Fruit fly (Drosophila melanogaster): ENCODE data around the gene Epg5.

The Epg5 gene

DNA sequence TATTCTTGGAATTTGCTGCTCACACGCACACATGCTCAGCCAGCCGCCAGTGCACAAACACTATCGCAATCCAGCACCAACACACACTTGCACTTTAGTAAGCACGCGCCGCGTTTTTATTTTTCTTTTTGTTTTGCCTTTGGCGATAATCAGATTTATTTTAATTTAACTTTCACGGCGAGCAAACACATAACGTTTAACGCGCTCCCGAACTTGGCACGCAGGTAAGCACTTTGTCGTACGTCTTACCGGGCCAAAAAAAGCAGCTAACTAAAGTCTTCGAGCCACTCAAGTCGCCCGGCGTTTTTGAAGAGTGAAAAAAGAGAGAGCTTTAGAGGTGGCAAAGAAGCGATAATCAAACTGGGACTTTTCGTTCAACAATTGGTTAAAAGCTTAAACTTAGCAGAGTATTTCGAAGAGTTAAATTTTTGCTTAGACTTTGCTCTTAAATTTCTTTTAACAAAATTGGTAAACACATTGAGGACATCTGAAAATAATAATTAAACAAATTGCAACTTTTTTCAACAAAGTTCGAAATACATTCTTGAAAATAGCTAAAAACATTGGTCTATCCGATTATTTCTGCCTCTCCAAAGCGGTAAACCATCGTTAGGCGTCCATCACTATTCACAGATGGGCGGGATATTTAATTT, 15.3 kb downstream of the Epg5 start, which contains the start of gene Mekk1 (continued):
- no peak for TF ChIP-seq CG6272 (GFP tag; IDR thresholded peaks at IDR 0.05)
- TF ChIP-seq CG10565 (GFP tag; optimal IDR thresholded peaks at IDR 0.05), result no peak
- no peak for TF ChIP-seq fd3F (GFP tag; optimal IDR thresholded peaks at IDR 0.05)
- TF ChIP-seq Fer3 (tag; optimal IDR thresholded peaks at IDR 0.05), result peak; percentile 44
- TF ChIP-seq hb (GFP tag; IDR thresholded peaks at IDR 0.05; ENCODE audit: partially characterized antibody), result peak; percentile 63; the same call in 1 of the 3 replicates
- no peak for TF ChIP-seq Vsx1 (GFP tag; optimal IDR thresholded peaks at IDR 0.05)
- peak; percentile 86 for TF ChIP-seq sens (GFP tag)
- TF ChIP-seq CG3281 (GFP tag; optimal IDR thresholded peaks at IDR 0.05), result peak; percentile 59
- TF ChIP-seq cad (GFP tag; optimal IDR thresholded peaks at IDR 0.05), result no peak
- TF ChIP-seq tin (GFP tag; optimal IDR thresholded peaks at IDR 0.05), result peak; percentile 51
- TF ChIP-seq B-H2 (GFP tag; optimal IDR thresholded peaks at IDR 0.05), result peak; percentile 42
- TF ChIP-seq CG8944 (GFP tag; optimal IDR thresholded peaks at IDR 0.05), result peak; percentile 49
- peak; percentile 51 for TF ChIP-seq CG7786 (GFP tag; optimal IDR thresholded peaks at IDR 0.05)
- TF ChIP-seq unc-4 (GFP tag; IDR thresholded peaks at IDR 0.05; ENCODE audit: partially characterized antibody), result peak; percentile 74
- no peak for TF ChIP-seq vvl (GFP tag; IDR thresholded peaks at IDR 0.05)
- TF ChIP-seq h (optimal IDR thresholded peaks at IDR 0.05), result no peak
- no peak for TF ChIP-seq chn (GFP tag; optimal IDR thresholded peaks at IDR 0.05)
- TF ChIP-seq D19B (GFP tag; optimal IDR thresholded peaks at IDR 0.05), result peak; percentile 39
- no peak for TF ChIP-seq CG11398 (GFP tag; optimal IDR thresholded peaks at IDR 0.05)
- TF ChIP-seq sisA (GFP tag; IDR thresholded peaks at IDR 0.05), result no peak
- no peak for TF ChIP-seq Hr39 (optimal IDR thresholded peaks at IDR 0.05)
- TF ChIP-seq danr (GFP tag; IDR thresholded peaks at IDR 0.05), result no peak
- TF ChIP-seq slbo (GFP tag; IDR thresholded peaks at IDR 0.05), result peak; percentile 60; the same call in 1 of the 2 replicates
- no peak for TF ChIP-seq CG4730 (GFP tag; IDR thresholded peaks at IDR 0.05)
- TF ChIP-seq esg (GFP tag; conservative IDR thresholded peaks at IDR 0.05), result no peak
- peak; percentile 29 for TF ChIP-seq gsb-n (tag; optimal IDR thresholded peaks at IDR 0.05)
- TF ChIP-seq CG7963 (GFP tag; IDR thresholded peaks at IDR 0.05; ENCODE audit: partially characterized antibody), result no peak
- no peak for TF ChIP-seq CG6254 (GFP tag; optimal IDR thresholded peaks at IDR 0.05)
- peak; percentile 66 for TF ChIP-seq fu2 (GFP tag; optimal IDR thresholded peaks at IDR 0.05)
- TF ChIP-seq Spps (tag; optimal IDR thresholded peaks at IDR 0.05), result no peak
- peak; percentile 49; the same call in 1 of the 3 replicates for TF ChIP-seq CG6791 (GFP tag; IDR thresholded peaks at IDR 0.05; ENCODE audit: partially characterized antibody)
- TF ChIP-seq CG10543 (GFP tag; optimal IDR thresholded peaks at IDR 0.05), result peak; percentile 71
- TF ChIP-seq CG10366 (GFP tag; IDR thresholded peaks at IDR 0.05), result no peak
- peak; percentile 58; the same call in 1 of the 3 replicates for TF ChIP-seq vnd (GFP tag; IDR thresholded peaks at IDR 0.05; ENCODE audit: partially characterized antibody)
- TF ChIP-seq Xrp1 (GFP tag; IDR thresholded peaks at IDR 0.05), result peak; percentile 24; the same call in 1 of the 2 replicates
- TF ChIP-seq Mes4 (GFP tag; optimal IDR thresholded peaks at IDR 0.05), result no peak
- no peak for TF ChIP-seq crc (GFP tag; optimal IDR thresholded peaks at IDR 0.05)
- TF ChIP-seq CG17359 (tag; optimal IDR thresholded peaks at IDR 0.05), result peak; percentile 29
- TF ChIP-seq CG15073 (GFP tag; optimal IDR thresholded peaks at IDR 0.05), result no peak
- TF ChIP-seq Poxn (GFP tag; IDR thresholded peaks at IDR 0.05), result no peak
- TF ChIP-seq Trl (optimal IDR thresholded peaks at IDR 0.05), result peak in 1 of 2 experiments; percentile 43
- TF ChIP-seq Trl (GFP tag; optimal IDR thresholded peaks at IDR 0.05), result peak; percentile 38
- TF ChIP-seq CG15514 (GFP tag; optimal IDR thresholded peaks at IDR 0.05), result peak; percentile 74
- TF ChIP-seq maf-S (GFP tag; optimal IDR thresholded peaks at IDR 0.05), result peak; percentile 20
- TF ChIP-seq emc (GFP tag; optimal IDR thresholded peaks at IDR 0.05), result no peak
- peak; percentile 67 for TF ChIP-seq HLH54F (GFP tag; optimal IDR thresholded peaks at IDR 0.05)
- peak; percentile 72 for TF ChIP-seq Jarid2 (GFP tag; optimal IDR thresholded peaks at IDR 0.05)
- peak; percentile 18 for TF ChIP-seq CG9437 (GFP tag; optimal IDR thresholded peaks at IDR 0.05)
- no peak for TF ChIP-seq sim (GFP tag; IDR thresholded peaks at IDR 0.05)
- TF ChIP-seq ATbp (GFP tag; optimal IDR thresholded peaks at IDR 0.05), result no peak
- no peak for TF ChIP-seq CG12104 (GFP tag; optimal IDR thresholded peaks at IDR 0.05)

All from whole organism, embryonic.